Fruit fly (Drosophila melanogaster) S2 (cell line): ENCODE measurements around the gene CG10035.

Experiments used
- CG8478 ChIP-seq: fragments of >200 bp; optimal IDR thresholded peaks from 2 replicates; lab custom pipeline; 2018
- CTCF ChIP-seq, 2 experiments: fragments of >200 bp; optimal IDR thresholded peaks; 2 replicates each; lab custom pipeline; 2018

DNA sequence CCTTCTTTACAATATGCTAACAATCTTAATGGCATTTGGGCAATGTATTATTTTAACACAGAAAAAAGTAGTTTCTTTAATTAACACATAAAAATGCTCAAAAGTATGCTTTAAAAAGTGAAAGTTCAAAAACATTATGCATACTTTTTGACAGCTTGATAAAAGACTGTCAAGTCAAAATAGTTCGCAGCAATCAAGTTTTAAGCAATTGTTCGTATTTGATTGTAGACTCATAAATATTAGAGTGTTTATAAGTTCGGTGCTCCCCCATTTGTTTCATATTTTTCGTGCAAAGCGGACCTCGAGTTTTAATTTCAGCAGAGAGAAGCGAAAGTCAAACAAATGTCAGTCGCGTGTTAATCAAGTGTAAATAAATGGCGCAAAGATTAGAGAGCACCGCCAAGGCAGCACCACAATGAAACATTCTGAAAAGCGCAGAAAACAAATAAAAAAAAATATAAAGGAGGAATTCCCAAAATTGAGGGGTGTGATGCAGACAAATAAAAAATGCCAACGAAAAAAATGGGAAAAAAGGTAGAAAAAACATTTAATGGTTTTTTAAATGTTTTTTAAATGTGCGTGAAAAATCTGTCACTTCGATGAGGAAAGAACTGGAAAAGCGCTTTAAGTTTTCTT is 37.5 kb downstream of the CG10035 start:
- TF ChIP-seq CTCF (optimal IDR thresholded peaks at IDR 0.05; lab: Kevin White, UChicago): no peak
- no peak for TF ChIP-seq CG8478
